Worm (Caenorhabditis elegans) whole organism, mixed stage, embryonic: ENCODE data around the gene ada-2.

Source experiments
- lin-13 ChIP-seq: fragments of 150-350 bp; optimal IDR thresholded peaks from 2 replicates; lab custom pipeline; 2014; ENCODE audit warnings: missing biosample characterization, missing genetic modification characterization
- lsy-2 ChIP-seq: fragments of 150-350 bp; optimal IDR thresholded peaks from 2 replicates; lab custom pipeline; 2014; ENCODE audit warnings: missing biosample characterization, missing genetic modification characterization
- snpc-4 ChIP-seq: fragments of 150-350 bp; optimal IDR thresholded peaks from 2 replicates; lab custom pipeline; 2014; ENCODE audit warnings: missing biosample characterization, missing genetic modification characterization

- TF ChIP-seq snpc-4 (tag; lab: Kevin White, UChicago) (no peak), lin-13 (tag; lab: Kevin White, UChicago) (no peak), lsy-2 (tag; lab: Kevin White, UChicago) (no peak)
Observed at ce11 chrII:7261854-7262253, 9.8 kb downstream of the ada-2 start, which contains the start of gene C30G12.4.
